Fruit fly (Drosophila melanogaster) whole organism, embryonic: ENCODE measurements around the gene Prm.

Experiments
- Atf-2 ChIP-seq: fragments of 200-800 bp; sonication (Bioruptor generic); optimal IDR thresholded peaks from 2 replicates; lab custom pipeline; 2016; ENCODE audit warnings: missing biosample characterization, missing genetic modification characterization
- Atf6 ChIP-seq: fragments of 200-800 bp; sonication (Bioruptor generic); IDR thresholded peaks from 2 replicates; pipeline ENCODE4 v1.3.6; 2022; ENCODE audit warnings: missing biosample characterization, missing genetic modification characterization
- BEAF-32 ChIP-seq: fragments of 200-800 bp; sonication (Bioruptor generic); optimal IDR thresholded peaks from 3 replicates; lab custom pipeline; 2017; ENCODE audit warnings: missing biosample characterization, missing genetic modification characterization, mild to moderate bottlenecking, moderate library complexity, missing genetic modification reagents
- CG10431 ChIP-seq: fragments of 200-800 bp; sonication (Bioruptor generic); optimal IDR thresholded peaks from 3 replicates; lab custom pipeline; 2018; ENCODE audit warnings: missing biosample characterization, mild to moderate bottlenecking, missing genetic modification characterization
- CG10959 ChIP-seq: fragments of 200-800 bp; sonication (Bioruptor generic); IDR thresholded peaks from 2 replicates; pipeline ENCODE4 v1.3.6; 2022; ENCODE audit warnings: missing biosample characterization, missing genetic modification characterization
- CG11696 ChIP-seq: fragments of 200-800 bp; sonication (Bioruptor generic); IDR thresholded peaks from 2 replicates; pipeline ENCODE4 v1.3.6; 2022; ENCODE audit warnings: missing biosample characterization, missing genetic modification characterization
- CG12236 ChIP-seq: fragments of 200-800 bp; sonication (Bioruptor generic); optimal IDR thresholded peaks from 2 replicates; lab custom pipeline; 2016; ENCODE audit warnings: missing biosample characterization, missing genetic modification characterization
- CG12391 ChIP-seq: fragments of 200-800 bp; sonication (Bioruptor generic); optimal IDR thresholded peaks from 3 replicates; lab custom pipeline; 2018; ENCODE audit warnings: missing biosample characterization, mild to moderate bottlenecking, missing genetic modification characterization, moderate library complexity
- CG14710 ChIP-seq: fragments of 200-800 bp; sonication (Bioruptor generic); optimal IDR thresholded peaks from 3 replicates; lab custom pipeline; 2019; ENCODE audit warnings: missing biosample characterization, mild to moderate bottlenecking, missing genetic modification characterization, moderate library complexity
- CG14965 ChIP-seq: fragments of 200-800 bp; sonication (Bioruptor generic); optimal IDR thresholded peaks from 2 replicates; lab custom pipeline; 2016; ENCODE audit warnings: missing biosample characterization, missing genetic modification characterization, borderline replicate concordance
- CG17328 ChIP-seq: fragments of 200-800 bp; sonication (Bioruptor generic); IDR thresholded peaks from 2 replicates; pipeline ENCODE4 v1.3.6; 2022; ENCODE audit warnings: missing biosample characterization, missing genetic modification characterization
- CG17359 ChIP-seq: fragments of 200-800 bp; sonication (Bioruptor generic); optimal IDR thresholded peaks from 3 replicates; lab custom pipeline; 2018; ENCODE audit warnings: missing biosample characterization, mild to moderate bottlenecking, missing genetic modification characterization, moderate library complexity
- CG18476 ChIP-seq: fragments of 200-800 bp; sonication (Bioruptor generic); optimal IDR thresholded peaks from 2 replicates; lab custom pipeline; 2016; ENCODE audit warnings: missing biosample characterization, mild to moderate bottlenecking, missing genetic modification characterization
- CG2678 ChIP-seq: fragments of 200-800 bp; sonication (Bioruptor generic); optimal IDR thresholded peaks from 3 replicates; lab custom pipeline; 2019; ENCODE audit warnings: missing biosample characterization, mild to moderate bottlenecking, missing genetic modification characterization, moderate library complexity
- CG7928 ChIP-seq: fragments of 200-800 bp; sonication (Bioruptor generic); optimal IDR thresholded peaks from 2 replicates; lab custom pipeline; 2017; ENCODE audit warnings: missing biosample characterization, mild to moderate bottlenecking, missing genetic modification characterization
- CG7963 ChIP-seq: fragments of 200-800 bp; sonication (Bioruptor generic); IDR thresholded peaks from 3 replicates; pipeline ENCODE4 v1.3.6; 2022; ENCODE audit warnings: missing biosample characterization, missing genetic modification characterization; ENCODE audit not compliant: partially characterized antibody
- CG8478 ChIP-seq: fragments of >200 bp; optimal IDR thresholded peaks from 2 replicates; lab custom pipeline; 2018
- Chrac-16 ChIP-seq: fragments of 200-800 bp; sonication (Bioruptor generic); optimal IDR thresholded peaks from 3 replicates; lab custom pipeline; 2016; ENCODE audit warnings: missing biosample characterization, missing genetic modification characterization
- CkIIα-i1 ChIP-seq: fragments of 200-800 bp; sonication (Bioruptor generic); IDR thresholded peaks from 2 replicates; pipeline ENCODE4 v1.3.6; 2022; ENCODE audit warnings: missing biosample characterization, missing genetic modification characterization
- Dfd ChIP-seq, 2 experiments: fragments of >200 bp; optimal IDR thresholded peaks; 2 replicates each; lab custom pipeline; 2017; ENCODE audit warnings: missing biosample characterization in 2 of 2, missing genetic modification characterization in 2 of 2
- Dip2 ChIP-seq: fragments of 200-800 bp; sonication (Bioruptor generic); IDR thresholded peaks from 2 replicates; pipeline ENCODE4 v1.3.6; 2022; ENCODE audit warnings: missing biosample characterization, missing genetic modification characterization
- Doc2 ChIP-seq: fragments of 200-800 bp; sonication (Bioruptor generic); IDR thresholded peaks from 2 replicates; pipeline ENCODE4 v1.3.6; 2022; ENCODE audit warnings: missing biosample characterization, missing genetic modification characterization
- GATAe ChIP-seq: fragments of 200-800 bp; sonication (Bioruptor generic); conservative IDR thresholded peaks from 2 replicates; pipeline ENCODE4 v1.3.6; 2022; ENCODE audit warnings: missing biosample characterization, missing genetic modification characterization
- Gug ChIP-seq: fragments of 200-800 bp; sonication (Bioruptor generic); IDR thresholded peaks from 4 replicates; pipeline ENCODE4 v1.3.6; 2022; ENCODE audit warnings: missing biosample characterization, missing genetic modification characterization
- Hand ChIP-seq: fragments of 200-800 bp; sonication (Bioruptor generic); optimal IDR thresholded peaks from 2 replicates; lab custom pipeline; 2017; ENCODE audit warnings: mild to moderate bottlenecking, missing biosample characterization, missing genetic modification reagents, missing genetic modification characterization
- Hmx ChIP-seq: fragments of 200-800 bp; sonication (Bioruptor generic); optimal IDR thresholded peaks from 2 replicates; lab custom pipeline; 2016; ENCODE audit warnings: missing biosample characterization, missing genetic modification characterization
- Med ChIP-seq: fragments of 200-800 bp; sonication (Bioruptor generic); peaks from one replicate; lab custom pipeline; 2016; ENCODE audit warnings: missing biosample characterization, missing genetic modification characterization, mild to moderate bottlenecking, inconsistent platforms, moderate library complexity
- TFAM ChIP-seq: fragments of 200-800 bp; sonication (Bioruptor generic); optimal IDR thresholded peaks from 2 replicates; lab custom pipeline; 2017; ENCODE audit warnings: missing biosample characterization, missing genetic modification characterization, inconsistent platforms
- Tbp ChIP-seq: fragments of >200 bp; optimal IDR thresholded peaks from 2 replicates; lab custom pipeline; 2018; ENCODE audit warnings: missing biosample characterization, missing genetic modification characterization
- Usf ChIP-seq: fragments of 200-800 bp; sonication (Bioruptor generic); optimal IDR thresholded peaks from 2 replicates; lab custom pipeline; 2017; ENCODE audit warnings: missing genotype, missing biosample characterization, missing genetic modification characterization
- amos ChIP-seq: fragments of 200-800 bp; sonication (Bioruptor generic); IDR thresholded peaks from 2 replicates; pipeline ENCODE4 v1.3.6; 2022; ENCODE audit warnings: missing biosample characterization, missing genetic modification characterization; ENCODE audit not compliant: partially characterized antibody
- btn ChIP-seq: fragments of 200-800 bp; sonication (Bioruptor generic); optimal IDR thresholded peaks from 2 replicates; lab custom pipeline; 2016; ENCODE audit warnings: missing biosample characterization, missing genetic modification characterization
- chinmo ChIP-seq: fragments of 200-800 bp; sonication (Bioruptor generic); IDR thresholded peaks from 4 replicates; pipeline ENCODE4 v1.3.6; 2022; ENCODE audit warnings: missing biosample characterization, missing genetic modification characterization; ENCODE audit not compliant: partially characterized antibody
- corto ChIP-seq: fragments of 200-800 bp; sonication (Bioruptor generic); optimal IDR thresholded peaks from 2 replicates; lab custom pipeline; 2016; ENCODE audit warnings: missing biosample characterization, mild to moderate bottlenecking, missing genetic modification characterization, moderate library complexity
- da ChIP-seq: fragments of 200-800 bp; sonication (Bioruptor generic); optimal IDR thresholded peaks from 2 replicates; lab custom pipeline; 2016; ENCODE audit warnings: missing biosample characterization, missing genetic modification characterization
- dpn ChIP-seq, 2 experiments: fragments of 200-800 bp; sonication (Bioruptor generic); optimal IDR thresholded peaks; 3 replicates each; lab custom pipeline; 2016; ENCODE audit warnings: missing biosample characterization in 2 of 2, missing genetic modification characterization in 2 of 2
- eve ChIP-seq, 2 experiments: fragments of >200 bp; optimal IDR thresholded peaks; 2 replicates each; lab custom pipeline; 2017; ENCODE audit warnings: missing biosample characterization in 2 of 2, missing genetic modification characterization in 2 of 2
- eyg ChIP-seq: fragments of 200-800 bp; sonication (Bioruptor generic); optimal IDR thresholded peaks from 3 replicates; lab custom pipeline; 2016; ENCODE audit warnings: missing biosample characterization, missing genetic modification characterization
- gcm2 ChIP-seq: fragments of 200-800 bp; sonication (Bioruptor generic); optimal IDR thresholded peaks from 2 replicates; lab custom pipeline; 2016; ENCODE audit warnings: missing biosample characterization, missing genetic modification characterization
- gsb-n ChIP-seq: fragments of 200-800 bp; sonication (Bioruptor generic); optimal IDR thresholded peaks from 3 replicates; lab custom pipeline; 2018; ENCODE audit warnings: missing biosample characterization, mild to moderate bottlenecking, missing genetic modification characterization
- jigr1 ChIP-seq: fragments of 200-800 bp; sonication (Bioruptor generic); IDR thresholded peaks from 3 replicates; pipeline ENCODE4 v1.3.6; 2022; ENCODE audit warnings: missing biosample characterization, missing genetic modification characterization
- kah ChIP-seq: fragments of 200-800 bp; sonication (Bioruptor generic); optimal IDR thresholded peaks from 2 replicates; lab custom pipeline; 2018; ENCODE audit warnings: missing biosample characterization, mild to moderate bottlenecking, missing genetic modification characterization
- nom ChIP-seq: fragments of 200-800 bp; sonication (Bioruptor generic); optimal IDR thresholded peaks from 2 replicates; lab custom pipeline; 2017; ENCODE audit warnings: missing biosample characterization, missing genetic modification characterization, mild to moderate bottlenecking, moderate library complexity, missing genetic modification reagents
- pros ChIP-seq: fragments of 200-800 bp; sonication (Bioruptor generic); optimal IDR thresholded peaks from 3 replicates; lab custom pipeline; 2019; ENCODE audit warnings: missing biosample characterization, mild to moderate bottlenecking, missing genetic modification characterization, moderate library complexity
- pum ChIP-seq: fragments of 200-800 bp; sonication (Bioruptor generic); optimal IDR thresholded peaks from 2 replicates; lab custom pipeline; 2016; ENCODE audit warnings: missing biosample characterization, missing genetic modification characterization
- repo ChIP-seq: fragments of 200-800 bp; sonication (Bioruptor generic); optimal IDR thresholded peaks from 2 replicates; lab custom pipeline; 2016; ENCODE audit warnings: missing biosample characterization, missing genetic modification characterization
- schlank ChIP-seq: fragments of 200-800 bp; sonication (Bioruptor generic); optimal IDR thresholded peaks from 2 replicates; lab custom pipeline; 2018; ENCODE audit warnings: missing biosample characterization, mild to moderate bottlenecking, missing genetic modification characterization
- sim ChIP-seq: fragments of 200-800 bp; sonication (Bioruptor generic); IDR thresholded peaks from 2 replicates; pipeline ENCODE4 v1.3.6; 2022; ENCODE audit warnings: missing biosample characterization, missing genetic modification characterization
- twi ChIP-seq: fragments of 200-800 bp; optimal IDR thresholded peaks from 2 replicates; lab custom pipeline; 2019; ENCODE audit warnings: missing biosample characterization, mild to moderate bottlenecking, missing genetic modification characterization, moderate library complexity
- vfl ChIP-seq: fragments of 200-800 bp; sonication (Bioruptor generic); optimal IDR thresholded peaks from 2 replicates; lab custom pipeline; 2016; ENCODE audit warnings: missing biosample characterization, missing genetic modification characterization

Prm gene

DNA sequence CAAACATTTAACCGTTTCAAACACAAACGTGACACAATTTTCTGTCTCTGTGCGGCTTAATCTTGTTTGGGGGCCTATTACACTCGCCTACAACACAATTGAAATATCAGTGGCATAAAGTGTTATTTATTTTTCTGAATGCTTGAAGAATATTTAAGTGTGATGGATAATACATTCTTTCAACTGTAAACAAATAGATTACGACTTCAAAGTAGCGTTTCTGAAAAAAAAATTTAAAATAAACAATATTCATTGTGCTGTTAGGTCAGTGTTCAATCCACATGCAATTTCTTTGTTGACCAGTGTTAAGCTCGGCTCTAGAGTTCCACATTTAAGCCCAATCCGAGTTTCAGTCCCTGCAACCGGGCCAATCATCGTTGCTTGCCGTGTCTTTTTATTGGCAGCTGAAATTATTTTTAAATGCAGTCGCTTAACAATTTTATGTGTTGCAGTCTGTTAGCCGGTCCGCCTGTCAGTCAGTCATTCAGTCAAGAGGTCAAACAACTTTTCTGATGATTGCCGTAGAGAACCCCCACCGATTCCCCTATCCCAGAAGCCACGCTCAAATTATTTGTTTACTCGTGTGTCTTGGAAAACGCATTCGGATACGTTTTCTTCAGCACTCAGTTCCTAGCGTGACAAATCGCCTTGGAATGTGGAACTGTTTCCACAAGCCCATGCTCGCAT lies 28.0 kb upstream of the Prm start (continued):
- no peak for TF ChIP-seq CG11696 (GFP tag; lab: Robert Waterston, UW)
- TF ChIP-seq twi (tag; lab: Kevin White, UChicago): peak; percentile 61
- TF ChIP-seq CG12236 (GFP tag; lab: Kevin White, UChicago): peak; percentile 66
- peak; percentile 53 for TF ChIP-seq Atf-2
- peak; percentile 41 for TF ChIP-seq btn
- TF ChIP-seq CG12391 (tag; lab: Kevin White, UChicago): peak; percentile 85
- peak; percentile 63 for TF ChIP-seq Med
- TF ChIP-seq schlank (tag; lab: Kevin White, UChicago): no peak
- TF ChIP-seq eyg (GFP tag; lab: Kevin White, UChicago): no peak
- peak; percentile 80 for TF ChIP-seq gsb-n (tag; lab: Kevin White, UChicago)
- peak; percentile 17 for TF ChIP-seq CG18476 (GFP tag; lab: Kevin White, UChicago)
- no peak for TF ChIP-seq da
- no peak for TF ChIP-seq CG7928
- no peak for TF ChIP-seq kah
- no peak for TF ChIP-seq CG14965 (GFP tag; lab: Kevin White, UChicago)
- no peak for TF ChIP-seq TFAM (GFP tag; lab: Kevin White, UChicago)
- TF ChIP-seq pros (GFP tag; lab: Kevin White, UChicago): no peak
- no peak for TF ChIP-seq CG7963 (GFP tag; lab: Robert Waterston, UW)
- no peak for TF ChIP-seq jigr1 (GFP tag; lab: Robert Waterston, UW)
- no peak for TF ChIP-seq CkIIα-i1
- TF ChIP-seq sim (GFP tag; lab: Robert Waterston, UW): peak; percentile 47; the same call in 1 of the 2 replicates
- TF ChIP-seq vfl: no peak
- TF ChIP-seq Atf6 (GFP tag; lab: Robert Waterston, UW): peak; percentile 60; the same call in 1 of the 2 replicates
- TF ChIP-seq Dfd (GFP tag; optimal IDR thresholded peaks at IDR 0.05; lab: Kevin White, UChicago): no peak
- TF ChIP-seq Gug: peak; percentile 20; the same call in 1 of the 4 replicates
- no peak for TF ChIP-seq Dip2 (GFP tag; lab: Robert Waterston, UW)
- no peak for TF ChIP-seq CG8478 (lab: Kevin White, UChicago)
- TF ChIP-seq corto: no peak
- peak; percentile 47; the same call in 1 of the 2 replicates for TF ChIP-seq CG10959
- no peak for TF ChIP-seq Doc2
- peak; percentile 40 for TF ChIP-seq CG10431 (GFP tag; lab: Kevin White, UChicago)
- peak; percentile 4 to 77 for TF ChIP-seq dpn (GFP tag; optimal IDR thresholded peaks at IDR 0.05; lab: Kevin White, UChicago)
- TF ChIP-seq CG17359: peak; percentile 79
- TF ChIP-seq Hand (GFP tag; lab: Kevin White, UChicago): no peak
- no peak for TF ChIP-seq Tbp (GFP tag; lab: Kevin White, UChicago)
- TF ChIP-seq gcm2 (GFP tag; lab: Kevin White, UChicago): no peak
- TF ChIP-seq CG2678 (tag; lab: Kevin White, UChicago): peak; percentile 86
- TF ChIP-seq nom (GFP tag; lab: Kevin White, UChicago): peak; percentile 39
- TF ChIP-seq Hmx: no peak
- TF ChIP-seq amos: no peak
- no peak for TF ChIP-seq repo
- TF ChIP-seq BEAF-32 (GFP tag; lab: Kevin White, UChicago): no peak
- peak; percentile 81 for TF ChIP-seq CG14710 (tag; lab: Kevin White, UChicago)
- TF ChIP-seq pum (GFP tag; lab: Kevin White, UChicago): no peak
- TF ChIP-seq Usf: no peak
- no peak for TF ChIP-seq GATAe (GFP tag; lab: Robert Waterston, UW)
- peak in 1 of 2 experiments; percentile 96 for TF ChIP-seq eve (GFP tag; optimal IDR thresholded peaks at IDR 0.05; lab: Kevin White, UChicago)
- no peak for TF ChIP-seq chinmo (GFP tag; lab: Robert Waterston, UW)
- TF ChIP-seq Chrac-16: peak; percentile 54
- TF ChIP-seq CG17328 (GFP tag; lab: Robert Waterston, UW): peak; percentile 76
